Worm (Caenorhabditis elegans): ENCODE measurements around the gene F10E9.11.

F10E9.11 gene

DNA sequence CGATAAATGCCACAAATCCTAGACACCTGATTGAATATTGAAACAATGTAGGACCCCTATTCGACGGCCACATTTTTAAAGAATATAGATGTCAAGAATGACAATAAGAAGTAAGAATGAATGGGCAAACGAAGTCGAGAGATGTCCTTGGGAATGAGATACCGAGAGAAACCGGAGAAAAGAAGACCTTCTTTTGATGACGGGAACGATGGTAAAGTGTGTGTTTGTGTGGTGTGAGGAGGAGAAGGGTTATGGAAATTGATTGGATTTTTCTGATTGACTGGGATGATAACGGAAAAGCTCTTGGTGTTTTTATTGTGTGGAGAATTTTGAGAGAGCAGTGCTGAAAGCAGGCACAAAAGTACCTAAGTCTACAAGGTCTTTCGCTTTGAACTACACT is 49.6 kb upstream of the F10E9.11 start, which contains the start of gene R05D3.9:
R05D3.9 (minus strand) TSS at position 101 of the 400 bp plus-strand sequence.
- TF ChIP-seq unc-39 (tag; optimal IDR thresholded peaks at IDR 0.05) (no peak), dmd-4 (tag; optimal IDR thresholded peaks at IDR 0.05) (no peak)

DNA sequence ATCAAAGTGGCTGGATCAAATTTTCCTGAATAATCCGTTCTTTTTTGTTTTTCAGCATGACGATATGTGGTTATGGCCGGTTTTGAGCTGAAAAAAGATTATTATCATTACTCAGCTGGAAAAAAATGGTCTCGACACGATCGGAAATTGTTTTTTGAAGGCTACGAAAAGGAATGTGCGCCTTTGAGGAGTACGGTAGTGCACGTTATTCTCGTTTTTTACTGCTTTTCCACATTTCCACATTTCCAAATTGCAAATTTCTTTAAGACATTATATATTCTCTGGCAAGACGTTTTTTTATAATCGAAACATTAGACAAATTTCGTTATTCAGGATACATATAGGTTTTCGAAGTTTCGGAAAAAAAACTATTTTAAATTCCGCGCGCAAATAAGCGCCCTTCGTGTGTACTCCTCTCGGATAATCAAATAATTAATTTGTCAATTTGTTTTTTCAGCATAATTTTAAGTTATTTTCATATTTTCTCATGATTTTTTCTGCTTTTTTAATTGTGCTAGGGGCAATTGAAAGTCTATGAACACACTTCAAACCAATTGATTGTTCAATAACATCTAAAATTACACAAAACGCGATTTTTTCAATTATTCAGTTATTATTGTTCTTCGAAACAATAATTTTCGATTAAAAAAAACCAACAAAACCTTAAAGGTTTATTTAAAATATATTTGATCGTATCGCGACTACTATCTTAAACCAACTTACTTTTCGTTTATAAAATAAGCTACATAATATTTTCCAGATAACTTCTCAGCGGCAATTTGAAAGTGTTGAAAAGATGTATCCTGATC is 44.4 kb upstream of the F10E9.11 start, which contains the start of gene R05D3.3:
R05D3.3 (plus strand) TSS at position 759 of the 809 bp plus-strand sequence.
- TF ChIP-seq elt-1 (tag; optimal IDR thresholded peaks at IDR 0.05) (no peak), elt-3 (tag; optimal IDR thresholded peaks at IDR 0.05) (no peak), sma-9 (GFP tag; optimal IDR thresholded peaks at IDR 0.05) (no peak), sma-9 (tag; optimal IDR thresholded peaks at IDR 0.05) (no peak), lsy-2 (tag; optimal IDR thresholded peaks at IDR 0.05) (no peak), nhr-11 (tag; optimal IDR thresholded peaks at IDR 0.05) (no peak), gmeb-1 (tag; optimal IDR thresholded peaks at IDR 0.05) (no peak), ztf-1 (GFP tag; conservative IDR thresholded peaks at IDR 0.05) (no peak), nhr-12 (tag; optimal IDR thresholded peaks at IDR 0.05) (no peak), ztf-4 (tag; optimal IDR thresholded peaks at IDR 0.05) (no peak), dmd-4 (tag; optimal IDR thresholded peaks at IDR 0.05) (no peak)

DNA sequence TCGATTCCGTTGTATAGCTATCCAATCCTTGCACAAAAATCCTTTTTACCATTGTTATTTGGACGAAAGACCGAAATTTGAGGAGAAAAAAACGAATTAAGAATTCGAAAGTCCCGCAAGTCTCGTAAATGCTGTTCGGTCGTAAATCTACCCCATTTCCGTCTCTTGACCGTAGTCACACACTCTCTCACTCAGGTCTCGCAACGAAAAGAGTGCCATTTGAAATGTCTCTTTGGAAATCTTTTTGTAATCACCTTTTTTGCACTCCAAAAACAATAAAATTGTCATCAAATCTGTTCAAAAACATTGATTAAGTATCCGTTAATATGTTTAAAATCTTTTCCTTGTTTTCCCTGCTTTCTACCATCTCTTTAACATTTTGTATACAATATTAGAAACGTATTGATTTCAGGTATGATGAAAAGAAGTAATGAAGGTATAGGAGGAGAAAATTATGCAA is 39.2 kb upstream of the F10E9.11 start, which contains the start of the genes R05D3.8 and rfp-1:
R05D3.8 (minus strand) TSS at position 115 of the 460 bp plus-strand sequence.
rfp-1 (plus strand) TSS at position 410 of the 460 bp plus-strand sequence.
- no peak for TF ChIP-seq mbf-1 (tag; optimal IDR thresholded peaks at IDR 0.05)
- TF ChIP-seq elt-3 (tag; optimal IDR thresholded peaks at IDR 0.05): no peak
- TF ChIP-seq sma-9 (GFP tag; optimal IDR thresholded peaks at IDR 0.05): peak; percentile 74
- TF ChIP-seq sma-9 (tag; optimal IDR thresholded peaks at IDR 0.05): no peak
- TF ChIP-seq ztf-1 (GFP tag; conservative IDR thresholded peaks at IDR 0.05): no peak
- no peak for TF ChIP-seq dmd-4 (tag; optimal IDR thresholded peaks at IDR 0.05)
- TF ChIP-seq R02D3.7 (tag; optimal IDR thresholded peaks at IDR 0.05): peak; percentile 97
- TF ChIP-seq ceh-82 (tag; optimal IDR thresholded peaks at IDR 0.05): no peak
- TF ChIP-seq sem-4 (tag; optimal IDR thresholded peaks at IDR 0.05): peak; percentile 43
- TF ChIP-seq nhr-129 (tag; optimal IDR thresholded peaks at IDR 0.05): peak; percentile 95
- no peak for TF ChIP-seq nhr-77 (tag; optimal IDR thresholded peaks at IDR 0.05)
- no peak for TF ChIP-seq lin-39 (tag; optimal IDR thresholded peaks at IDR 0.05)
- no peak for TF ChIP-seq peb-1 (tag; optimal IDR thresholded peaks at IDR 0.05)
- no peak for TF ChIP-seq alr-1 (tag; optimal IDR thresholded peaks at IDR 0.05)
- no peak for TF ChIP-seq nhr-12 (tag; optimal IDR thresholded peaks at IDR 0.05)
- TF ChIP-seq crh-2 (tag; optimal IDR thresholded peaks at IDR 0.05): peak; percentile 88
- TF ChIP-seq ZK546.5 (tag; optimal IDR thresholded peaks at IDR 0.05): peak; percentile 44
- TF ChIP-seq zag-1 (tag; optimal IDR thresholded peaks at IDR 0.05): peak; percentile 24
- TF ChIP-seq nhr-6 (tag; optimal IDR thresholded peaks at IDR 0.05): peak; percentile 34
- TF ChIP-seq unc-55 (GFP tag; optimal IDR thresholded peaks at IDR 0.05): peak; percentile 92
- peak; percentile 85 for TF ChIP-seq gmeb-1 (tag; optimal IDR thresholded peaks at IDR 0.05)
- TF ChIP-seq ama-1 (optimal IDR thresholded peaks at IDR 0.05): peak; percentile 67
- peak; percentile 89 for TF ChIP-seq C34F6.9 (tag; optimal IDR thresholded peaks at IDR 0.05)
- TF ChIP-seq mdl-1 (tag; optimal IDR thresholded peaks at IDR 0.05): no peak
- peak; percentile 34 for TF ChIP-seq ceh-16 (tag; optimal IDR thresholded peaks at IDR 0.05)
- TF ChIP-seq snpc-4 (tag; optimal IDR thresholded peaks at IDR 0.05): no peak
- TF ChIP-seq nhr-11 (tag; optimal IDR thresholded peaks at IDR 0.05): no peak
- peak; percentile 44 for TF ChIP-seq F13H6.1 (tag; optimal IDR thresholded peaks at IDR 0.05)
- TF ChIP-seq lin-11 (tag; optimal IDR thresholded peaks at IDR 0.05): peak; percentile 63
- TF ChIP-seq Y55F3AM.14 (GFP tag; optimal IDR thresholded peaks at IDR 0.05): no peak
- TF ChIP-seq elt-1 (tag; optimal IDR thresholded peaks at IDR 0.05): no peak
- no peak for TF ChIP-seq nhr-10 (tag; optimal IDR thresholded peaks at IDR 0.05)
- TF ChIP-seq lin-13 (GFP tag; optimal IDR thresholded peaks at IDR 0.05): peak; percentile 87
- TF ChIP-seq nhr-23 (tag; optimal IDR thresholded peaks at IDR 0.05): no peak
- peak; percentile 12 for TF ChIP-seq egl-27 (tag; optimal IDR thresholded peaks at IDR 0.05)
- TF ChIP-seq fos-1 (tag; optimal IDR thresholded peaks at IDR 0.05): peak; percentile 72
- TF ChIP-seq nhr-237 (tag; optimal IDR thresholded peaks at IDR 0.05): no peak
- TF ChIP-seq lsy-2 (tag; optimal IDR thresholded peaks at IDR 0.05): peak; percentile 97 to 99
- no peak for TF ChIP-seq ztf-11 (tag; optimal IDR thresholded peaks at IDR 0.05)
- peak; percentile 76 for TF ChIP-seq nhr-25 (tag; optimal IDR thresholded peaks at IDR 0.05)
- TF ChIP-seq sma-3 (GFP tag; optimal IDR thresholded peaks at IDR 0.05): peak; percentile 69
- TF ChIP-seq ztf-4 (tag; optimal IDR thresholded peaks at IDR 0.05): no peak
- TF ChIP-seq blmp-1 (tag; optimal IDR thresholded peaks at IDR 0.05; ENCODE audit: insufficient read depth): no peak
- no peak for TF ChIP-seq aly-2 (tag; optimal IDR thresholded peaks at IDR 0.05)
- peak; percentile 65 for TF ChIP-seq nhr-21 (tag; optimal IDR thresholded peaks at IDR 0.05)
- peak; percentile 63 for TF ChIP-seq mab-5 (tag; optimal IDR thresholded peaks at IDR 0.05)
- no peak for TF ChIP-seq unc-39 (tag; optimal IDR thresholded peaks at IDR 0.05)

Measured in whole organism, L2 larva.